Fruit fly (Drosophila melanogaster) whole organism, pupa: ENCODE results near the gene Peritrophin-15b.

Experiments
- CG10348 ChIP-seq: fragments of 200-800 bp; sonication (Bioruptor generic); IDR thresholded peaks from 2 replicates; pipeline ENCODE4 v1.3.6; 2022; ENCODE audit warnings: missing biosample characterization, missing genetic modification characterization
- CG12605 ChIP-seq: fragments of 200-800 bp; sonication (Bioruptor generic); IDR thresholded peaks from 2 replicates; pipeline ENCODE4 v1.3.6; 2022; ENCODE audit warnings: missing biosample characterization, missing genetic modification characterization
- CG13204 ChIP-seq: fragments of 200-800 bp; sonication (Bioruptor generic); optimal IDR thresholded peaks from 2 replicates; lab custom pipeline; 2018; ENCODE audit warnings: missing biosample characterization, mild to moderate bottlenecking, missing genetic modification characterization, moderate library complexity
- CG14655 ChIP-seq: fragments of 200-800 bp; sonication (Bioruptor generic); optimal IDR thresholded peaks from 3 replicates; lab custom pipeline; 2017; ENCODE audit warnings: mild to moderate bottlenecking, missing biosample characterization, missing genetic modification reagents, missing genetic modification characterization
- CG15710 ChIP-seq: fragments of 200-800 bp; sonication (Bioruptor generic); optimal IDR thresholded peaks from 2 replicates; lab custom pipeline; 2018; ENCODE audit warnings: missing biosample characterization, mild to moderate bottlenecking, missing genetic modification characterization, moderate library complexity
- CG17806 ChIP-seq: fragments of 200-800 bp; sonication (Bioruptor generic); optimal IDR thresholded peaks from 2 replicates; lab custom pipeline; 2018; ENCODE audit warnings: missing biosample characterization, mild to moderate bottlenecking, missing genetic modification characterization, moderate library complexity
- CG32121 ChIP-seq: fragments of 200-800 bp; sonication (Bioruptor generic); IDR thresholded peaks from 2 replicates; pipeline ENCODE4 v1.3.6; 2022; ENCODE audit warnings: missing biosample characterization, missing genetic modification characterization
- CG34367 ChIP-seq: fragments of 200-800 bp; sonication (Bioruptor generic); optimal IDR thresholded peaks from 2 replicates; lab custom pipeline; 2018; ENCODE audit warnings: missing biosample characterization, mild to moderate bottlenecking, missing genetic modification characterization
- CG4496 ChIP-seq: fragments of 200-800 bp; sonication (Bioruptor generic); IDR thresholded peaks from 3 replicates; pipeline ENCODE4 v1.3.6; 2022; ENCODE audit warnings: missing biosample characterization, missing genetic modification characterization
- CG8159 ChIP-seq: fragments of 200-800 bp; sonication (Bioruptor generic); optimal IDR thresholded peaks from 3 replicates; lab custom pipeline; 2018; ENCODE audit warnings: missing biosample characterization, mild to moderate bottlenecking, missing genetic modification characterization, moderate library complexity
- CG8301 ChIP-seq: fragments of 200-800 bp; sonication (Bioruptor generic); optimal IDR thresholded peaks from 2 replicates; lab custom pipeline; 2018; ENCODE audit warnings: missing biosample characterization, mild to moderate bottlenecking, missing genetic modification characterization
- CG9948 ChIP-seq: fragments of 200-800 bp; sonication (Bioruptor generic); optimal IDR thresholded peaks from 2 replicates; lab custom pipeline; 2018; ENCODE audit warnings: missing biosample characterization, mild to moderate bottlenecking, missing genetic modification characterization, moderate library complexity
- D1 ChIP-seq: fragments of 200-800 bp; sonication (Bioruptor generic); optimal IDR thresholded peaks from 2 replicates; lab custom pipeline; 2018; ENCODE audit warnings: missing biosample characterization, mild to moderate bottlenecking, missing genetic modification characterization, moderate library complexity
- EcR ChIP-seq: fragments of 200-800 bp; sonication (Bioruptor generic); optimal IDR thresholded peaks from 3 replicates; lab custom pipeline; 2019; ENCODE audit warnings: missing biosample characterization, missing genetic modification characterization, mild to moderate bottlenecking, moderate library complexity, missing genetic modification reagents
- Ets98B ChIP-seq: fragments of 200-800 bp; sonication (Bioruptor generic); IDR thresholded peaks from 2 replicates; pipeline ENCODE4 v1.3.6; 2022; ENCODE audit warnings: missing biosample characterization, missing genetic modification characterization
- Pif1A ChIP-seq: fragments of 200-800 bp; sonication (Bioruptor generic); optimal IDR thresholded peaks from 3 replicates; lab custom pipeline; 2016; ENCODE audit warnings: missing biosample characterization, missing genetic modification characterization
- Pif1B ChIP-seq: fragments of 200-800 bp; sonication (Bioruptor generic); optimal IDR thresholded peaks from 3 replicates; lab custom pipeline; 2016; ENCODE audit warnings: missing biosample characterization, missing genetic modification characterization
- Snoo ChIP-seq: fragments of 200-800 bp; sonication (Bioruptor generic); optimal IDR thresholded peaks from 3 replicates; lab custom pipeline; 2017; ENCODE audit warnings: missing biosample characterization, mild to moderate bottlenecking, missing genetic modification characterization, inconsistent platforms
- fd96Ca ChIP-seq: fragments of 200-800 bp; sonication (Bioruptor generic); IDR thresholded peaks from 3 replicates; pipeline ENCODE4 v1.3.6; 2022; ENCODE audit warnings: missing biosample characterization, missing genetic modification characterization
- gl ChIP-seq: fragments of 200-800 bp; sonication (Bioruptor generic); optimal IDR thresholded peaks from 2 replicates; lab custom pipeline; 2018; ENCODE audit warnings: missing biosample characterization, mild to moderate bottlenecking, missing genetic modification characterization
- rn ChIP-seq: fragments of 200-800 bp; sonication (Bioruptor generic); IDR thresholded peaks from 2 replicates; pipeline ENCODE4 v1.3.6; 2022; ENCODE audit warnings: missing biosample characterization, missing genetic modification characterization

The Peritrophin-15b gene

DNA sequence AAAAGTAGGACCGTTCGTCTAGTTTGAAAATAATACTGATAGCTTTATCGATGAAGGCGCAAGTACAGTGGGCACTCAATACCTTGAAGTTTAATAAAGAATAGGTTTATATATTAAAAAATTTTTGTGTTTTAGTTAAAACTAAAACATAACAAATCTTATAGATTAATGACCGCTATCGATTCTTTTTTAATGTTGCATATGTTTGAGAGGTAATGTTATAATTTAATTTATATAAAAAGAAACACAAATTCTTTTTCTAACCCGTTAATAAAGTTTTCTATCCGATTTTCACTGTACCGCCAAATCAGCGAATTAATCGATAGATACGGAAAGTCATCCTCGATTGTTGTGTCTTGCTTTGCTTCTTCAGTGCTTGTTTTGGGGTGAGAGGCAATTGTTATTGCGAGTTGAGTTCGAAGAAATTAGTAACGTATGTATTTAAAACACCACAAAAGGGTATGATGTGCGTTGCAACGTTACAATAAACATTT lies 10.6 kb downstream of the Peritrophin-15b start, which contains the start of the genes Dad1 and CG13384:
Gene Dad1, minus strand, starts transcription at position 30 of the 494 bp plus-strand sequence.
Gene CG13384, plus strand, starts transcription at position 348 of the 494 bp plus-strand sequence.
- TF ChIP-seq CG4496 (GFP tag; lab: Robert Waterston, UW) (peak; percentile 88), Snoo (tag; lab: Kevin White, UChicago) (peak; percentile 92), CG13204 (GFP tag; lab: Kevin White, UChicago) (no peak), EcR (GFP tag; lab: Kevin White, UChicago) (peak; percentile 22), CG8159 (tag; lab: Kevin White, UChicago) (peak; percentile 96), rn (GFP tag; lab: Robert Waterston, UW) (peak; percentile 81), Pif1B (peak; percentile 69), D1 (tag; lab: Kevin White, UChicago) (peak; percentile 86), CG17806 (tag; lab: Kevin White, UChicago) (peak; percentile 92), Pif1A (peak; percentile 33), CG12605 (GFP tag; lab: Robert Waterston, UW) (peak; percentile 78), Ets98B (GFP tag; lab: Robert Waterston, UW) (peak; percentile 76), CG34367 (tag; lab: Kevin White, UChicago) (peak; percentile 86), CG8301 (tag; lab: Kevin White, UChicago) (peak; percentile 86), CG32121 (GFP tag; lab: Robert Waterston, UW) (peak; percentile 90), CG14655 (peak; percentile 93), CG10348 (GFP tag; lab: Robert Waterston, UW) (peak; percentile 61; the same call in 1 of the 2 replicates), fd96Ca (GFP tag; lab: Robert Waterston, UW) (no peak), CG15710 (peak; percentile 95), gl (tag; lab: Kevin White, UChicago) (peak; percentile 30), CG9948 (tag; lab: Kevin White, UChicago) (peak; percentile 92)

DNA sequence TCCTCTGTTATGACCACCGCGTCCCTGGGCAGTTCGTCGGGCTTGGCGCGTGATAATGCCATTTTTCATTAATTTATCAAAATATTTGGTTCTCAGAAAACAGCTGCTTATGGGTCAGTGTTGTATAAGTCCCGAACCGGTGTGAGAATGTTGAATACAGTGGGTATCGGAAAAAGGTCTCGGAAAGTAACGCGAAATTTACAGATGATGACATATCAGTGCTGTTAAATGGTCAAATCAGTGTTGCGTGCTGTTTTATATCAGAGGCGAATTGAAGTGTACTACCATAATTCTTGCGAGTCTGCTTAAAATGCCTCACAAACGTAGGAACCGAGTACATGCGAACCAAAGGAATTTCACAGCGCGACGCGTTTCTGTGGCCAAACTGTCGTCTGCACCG lies 12.1 kb downstream of the Peritrophin-15b start, which contains the start of the genes CG13392 and Rcd4:
Gene CG13392, minus strand, starts transcription at position 162 of the 400 bp plus-strand sequence.
Gene Rcd4, plus strand, starts transcription at position 216 of the 400 bp plus-strand sequence.
- TF ChIP-seq Pif1A: peak; percentile 48
- TF ChIP-seq D1 (tag; lab: Kevin White, UChicago): no peak
- no peak for TF ChIP-seq CG9948 (tag; lab: Kevin White, UChicago)
- TF ChIP-seq CG32121 (GFP tag; lab: Robert Waterston, UW): no peak
- TF ChIP-seq CG13204 (GFP tag; lab: Kevin White, UChicago): no peak
- peak; percentile 17 for TF ChIP-seq CG8301 (tag; lab: Kevin White, UChicago)
- peak; percentile 7 for TF ChIP-seq CG34367 (tag; lab: Kevin White, UChicago)
- TF ChIP-seq CG17806 (tag; lab: Kevin White, UChicago): peak; percentile 34
- TF ChIP-seq CG12605 (GFP tag; lab: Robert Waterston, UW): no peak
- TF ChIP-seq CG8159 (tag; lab: Kevin White, UChicago): peak; percentile 47
- TF ChIP-seq gl (tag; lab: Kevin White, UChicago): peak; percentile 44
- peak; percentile 25 for TF ChIP-seq CG14655
- TF ChIP-seq CG15710: peak; percentile 37
- peak; percentile 15; the same call in 1 of the 2 replicates for TF ChIP-seq rn (GFP tag; lab: Robert Waterston, UW)
- TF ChIP-seq Ets98B (GFP tag; lab: Robert Waterston, UW): peak; percentile 66
- TF ChIP-seq EcR (GFP tag; lab: Kevin White, UChicago): peak; percentile 0
- peak; percentile 67 for TF ChIP-seq Snoo (tag; lab: Kevin White, UChicago)
- TF ChIP-seq CG4496 (GFP tag; lab: Robert Waterston, UW): peak; percentile 80
- no peak for TF ChIP-seq CG10348 (GFP tag; lab: Robert Waterston, UW)
- no peak; the same call in 2 of the 3 replicates for TF ChIP-seq fd96Ca (GFP tag; lab: Robert Waterston, UW)
- peak; percentile 34 for TF ChIP-seq Pif1B

DNA sequence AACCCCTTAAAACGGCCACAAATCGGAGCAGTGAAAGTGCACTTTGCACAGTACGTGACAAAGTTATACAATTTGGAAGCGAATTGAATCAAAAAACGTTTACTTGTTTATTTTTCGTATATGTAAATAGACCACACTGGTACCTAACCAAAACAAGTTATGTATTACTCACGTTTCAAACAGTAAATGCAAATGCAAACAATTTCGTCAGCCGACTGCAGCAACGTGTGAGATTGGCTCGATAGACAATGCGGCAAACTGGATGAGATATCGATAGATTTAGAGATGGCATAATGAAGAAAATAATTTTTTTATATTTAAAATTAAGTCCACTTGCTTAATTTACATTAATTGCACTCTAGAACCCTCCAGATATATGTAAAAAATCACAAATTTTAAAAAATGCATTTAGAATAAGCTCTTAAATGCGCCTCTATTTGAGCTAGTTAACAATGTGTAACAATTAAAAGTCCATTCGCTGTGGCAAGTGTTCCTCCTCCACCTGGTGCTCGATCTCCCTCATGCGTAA lies 13.2 kb downstream of the Peritrophin-15b start, which contains the start of gene AlaRS:
Gene AlaRS, minus strand, starts transcription at position 257 of the 529 bp plus-strand sequence.
- TF ChIP-seq rn (GFP tag; lab: Robert Waterston, UW) (no peak), CG8301 (tag; lab: Kevin White, UChicago) (no peak), CG12605 (GFP tag; lab: Robert Waterston, UW) (no peak), CG8159 (tag; lab: Kevin White, UChicago) (peak; percentile 36), D1 (tag; lab: Kevin White, UChicago) (no peak), CG15710 (peak; percentile 32), CG9948 (tag; lab: Kevin White, UChicago) (peak; percentile 16), CG34367 (tag; lab: Kevin White, UChicago) (peak; percentile 5), fd96Ca (GFP tag; lab: Robert Waterston, UW) (no peak), Pif1A (peak; percentile 31), CG4496 (GFP tag; lab: Robert Waterston, UW) (no peak), Pif1B (peak; percentile 51), EcR (GFP tag; lab: Kevin White, UChicago) (no peak), CG14655 (peak; percentile 2), Snoo (tag; lab: Kevin White, UChicago) (peak; percentile 21), CG17806 (tag; lab: Kevin White, UChicago) (peak; percentile 28), gl (tag; lab: Kevin White, UChicago) (no peak), CG10348 (GFP tag; lab: Robert Waterston, UW) (no peak), CG13204 (GFP tag; lab: Kevin White, UChicago) (no peak), CG32121 (GFP tag; lab: Robert Waterston, UW) (no peak), Ets98B (GFP tag; lab: Robert Waterston, UW) (peak; percentile 37)

DNA sequence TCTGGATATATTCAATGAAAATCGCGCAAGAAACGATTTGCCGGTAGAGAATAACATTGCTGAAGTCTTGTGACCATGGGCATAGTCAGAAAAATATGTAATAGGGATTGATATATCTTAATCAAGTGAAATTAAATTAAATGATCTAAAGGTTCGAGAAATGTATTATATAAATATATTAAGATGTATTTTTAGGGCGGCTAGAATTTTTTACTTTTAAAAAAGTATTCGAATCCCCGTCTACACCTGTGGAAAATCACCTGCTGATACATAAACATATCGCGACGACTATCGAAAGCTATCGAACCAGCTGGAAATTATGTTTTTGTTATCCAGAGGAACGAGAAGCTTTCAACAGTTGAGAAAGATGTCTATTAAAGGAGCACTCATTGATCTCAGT lies 18.0 kb downstream of the Peritrophin-15b start, which contains the start of the genes CG13390 and CG17294:
Gene CG13390, minus strand, starts transcription at position 81 of the 400 bp plus-strand sequence.
Gene CG17294, plus strand, starts transcription at position 319 of the 400 bp plus-strand sequence.
- TF ChIP-seq CG10348 (GFP tag; lab: Robert Waterston, UW) (peak; percentile 97), EcR (GFP tag; lab: Kevin White, UChicago) (peak; percentile 72), D1 (tag; lab: Kevin White, UChicago) (peak; percentile 99), CG12605 (GFP tag; lab: Robert Waterston, UW) (peak; percentile 99), gl (tag; lab: Kevin White, UChicago) (peak; percentile 98), CG8301 (tag; lab: Kevin White, UChicago) (peak; percentile 99), CG9948 (tag; lab: Kevin White, UChicago) (peak; percentile 100), rn (GFP tag; lab: Robert Waterston, UW) (peak; percentile 99), CG13204 (GFP tag; lab: Kevin White, UChicago) (peak; percentile 98), CG32121 (GFP tag; lab: Robert Waterston, UW) (peak; percentile 100), CG15710 (peak; percentile 100), CG8159 (tag; lab: Kevin White, UChicago) (peak; percentile 100), CG17806 (tag; lab: Kevin White, UChicago) (peak; percentile 100), Pif1B (peak; percentile 99), Pif1A (peak; percentile 99), Snoo (tag; lab: Kevin White, UChicago) (peak; percentile 100), fd96Ca (GFP tag; lab: Robert Waterston, UW) (peak; percentile 96), CG34367 (tag; lab: Kevin White, UChicago) (peak; percentile 99), Ets98B (GFP tag; lab: Robert Waterston, UW) (peak; percentile 100), CG4496 (GFP tag; lab: Robert Waterston, UW) (peak; percentile 100), CG14655 (peak; percentile 100)
